Fruit fly (Drosophila melanogaster): Measurements from ENCODE around the gene Fhos.

Fhos gene

dm6 chr3L:8753592-8753991, at the start of gene Fhos:
Gene Fhos (plus strand): TSS chr3L:8753619.
- no peak for TF ChIP-seq CG17801 (GFP tag; optimal IDR thresholded peaks at IDR 0.05; ENCODE audit: partially characterized antibody)

dm6 chr3L:8703707-8704236, 49.6 kb upstream of the Fhos start:
- no peak for TF ChIP-seq CG17801 (GFP tag; optimal IDR thresholded peaks at IDR 0.05; ENCODE audit: partially characterized antibody)

dm6 chr3L:8704713-8705412, 48.6 kb upstream of the Fhos start:
- peak; percentile 27 for TF ChIP-seq CG17801 (GFP tag; optimal IDR thresholded peaks at IDR 0.05; ENCODE audit: partially characterized antibody)

- no peak for TF ChIP-seq CG17801 (GFP tag; optimal IDR thresholded peaks at IDR 0.05; ENCODE audit: partially characterized antibody)
These were observed 46.3 kb upstream of the Fhos start for dm6 chr3L:8707075-8707474.

dm6 chr3L:8707821-8708220, 45.6 kb upstream of the Fhos start:
- no peak for TF ChIP-seq CG17801 (GFP tag; optimal IDR thresholded peaks at IDR 0.05; ENCODE audit: partially characterized antibody)

- no peak for TF ChIP-seq CG17801 (GFP tag; optimal IDR thresholded peaks at IDR 0.05; ENCODE audit: partially characterized antibody)
These were observed 44.6 kb upstream of the Fhos start for dm6 chr3L:8708856-8709255.

dm6 chr3L:8712913-8713312, 40.5 kb upstream of the Fhos start:
- TF ChIP-seq CG17801 (GFP tag; optimal IDR thresholded peaks at IDR 0.05; ENCODE audit: partially characterized antibody), result no peak

dm6 chr3L:8716013-8716412, 37.4 kb upstream of the Fhos start:
- no peak for TF ChIP-seq CG17801 (GFP tag; optimal IDR thresholded peaks at IDR 0.05; ENCODE audit: partially characterized antibody)

dm6 chr3L:8718602-8719001, 34.8 kb upstream of the Fhos start:
- no peak for TF ChIP-seq CG17801 (GFP tag; optimal IDR thresholded peaks at IDR 0.05; ENCODE audit: partially characterized antibody)

- no peak for TF ChIP-seq CG17801 (GFP tag; optimal IDR thresholded peaks at IDR 0.05; ENCODE audit: partially characterized antibody)
These were observed 33.3 kb upstream of the Fhos start, which contains the start of gene SrpRbeta for dm6 chr3L:8719990-8720559. Gene SrpRbeta (minus strand): TSS chr3L:8720225.

dm6 chr3L:8721145-8721544, 32.3 kb upstream of the Fhos start, which contains the start of the genes CG32022 and CG6511:
Gene CG32022 (minus strand): TSS chr3L:8721272.
Gene CG6511 (plus strand): TSS chr3L:8721324.
- TF ChIP-seq CG17801 (GFP tag; optimal IDR thresholded peaks at IDR 0.05; ENCODE audit: partially characterized antibody), result no peak

dm6 chr3L:8725252-8725651, 28.2 kb upstream of the Fhos start:
- no peak for TF ChIP-seq CG17801 (GFP tag; optimal IDR thresholded peaks at IDR 0.05; ENCODE audit: partially characterized antibody)

dm6 chr3L:8725674-8726073, 27.7 kb upstream of the Fhos start, which contains the start of gene CG43965:
Gene CG43965 (minus strand): TSS chr3L:8725774.
- TF ChIP-seq CG17801 (GFP tag; optimal IDR thresholded peaks at IDR 0.05; ENCODE audit: partially characterized antibody), result no peak

dm6 chr3L:8726317-8726841, 27.0 kb upstream of the Fhos start, which contains the start of gene Cp18:
Gene Cp18 (plus strand): TSS chr3L:8726791.
- TF ChIP-seq CG17801 (GFP tag; optimal IDR thresholded peaks at IDR 0.05; ENCODE audit: partially characterized antibody), result no peak

- TF ChIP-seq CG17801 (GFP tag; optimal IDR thresholded peaks at IDR 0.05; ENCODE audit: partially characterized antibody), result no peak
These were observed 25.2 kb upstream of the Fhos start, which contains the start of gene Cp15 for dm6 chr3L:8728181-8728580. Gene Cp15 (plus strand): TSS chr3L:8728481.

- TF ChIP-seq CG17801 (GFP tag; optimal IDR thresholded peaks at IDR 0.05; ENCODE audit: partially characterized antibody), result no peak
These were observed 23.9 kb upstream of the Fhos start, which contains the start of gene Cp19 for dm6 chr3L:8729565-8729964. Gene Cp19 (plus strand): TSS chr3L:8729865.

All from ovary, adult (tissue).